Worm (Caenorhabditis elegans) whole organism, mixed stage, embryonic: ENCODE results near the gene ent-1.

Source experiments
- M03D4.4 ChIP-seq: sonication (generic microtip); optimal IDR thresholded peaks from 2 replicates; lab custom pipeline; 2017; ENCODE audit warnings: mild to moderate bottlenecking, missing genetic modification characterization, missing compliant biosample characterization
- bed-3 ChIP-seq: fragments of 200-800 bp; sonication (Bioruptor generic); optimal IDR thresholded peaks from 3 replicates; lab custom pipeline; 2018; ENCODE audit warnings: mild to moderate bottlenecking, missing genetic modification characterization, moderate library complexity, missing compliant biosample characterization
- blmp-1 ChIP-seq: fragments of 150-350 bp; optimal IDR thresholded peaks from 2 replicates; lab custom pipeline; 2014; ENCODE audit warnings: missing biosample characterization, missing genetic modification characterization
- ceh-39 ChIP-seq: fragments of 150-350 bp; optimal IDR thresholded peaks from 2 replicates; lab custom pipeline; 2014; ENCODE audit warnings: missing biosample characterization, missing genetic modification characterization
- ceh-43 ChIP-seq: fragments of 200-800 bp; sonication (Bioruptor generic); optimal IDR thresholded peaks from 2 replicates; lab custom pipeline; 2018; ENCODE audit warnings: mild to moderate bottlenecking, missing genetic modification characterization, moderate library complexity, missing compliant biosample characterization
- ceh-83 ChIP-seq: fragments of 200-800 bp; sonication (Bioruptor generic); optimal IDR thresholded peaks from 2 replicates; lab custom pipeline; 2018; ENCODE audit warnings: mild to moderate bottlenecking, missing genetic modification characterization, missing compliant biosample characterization
- drap-1 ChIP-seq: fragments of 200-800 bp; sonication (Bioruptor generic); optimal IDR thresholded peaks from 3 replicates; lab custom pipeline; 2018; ENCODE audit warnings: mild to moderate bottlenecking, missing genetic modification characterization, missing compliant biosample characterization
- elt-1 ChIP-seq: sonication (generic microtip); optimal IDR thresholded peaks from 2 replicates; lab custom pipeline; 2017; ENCODE audit warnings: missing genetic modification characterization, mild to moderate bottlenecking, missing compliant biosample characterization, antibody characterized with exemption, moderate library complexity, borderline replicate concordance; ENCODE audit not compliant: insufficient read depth
- flh-1 ChIP-seq: fragments of 200-800 bp; sonication (Bioruptor generic); optimal IDR thresholded peaks from 2 replicates; lab custom pipeline; 2018; ENCODE audit warnings: mild to moderate bottlenecking, missing genetic modification characterization, moderate library complexity, missing compliant biosample characterization
- ham-2 ChIP-seq: fragments of 200-800 bp; sonication (Bioruptor generic); optimal IDR thresholded peaks from 2 replicates; lab custom pipeline; 2018; ENCODE audit warnings: mild to moderate bottlenecking, missing genetic modification characterization, missing compliant biosample characterization
- hlh-1 ChIP-seq: fragments of 150-350 bp; optimal IDR thresholded peaks from 2 replicates; lab custom pipeline; 2014; ENCODE audit warnings: missing biosample characterization, missing genetic modification reagents, missing genetic modification characterization
- lin-32 ChIP-seq: fragments of 200-800 bp; sonication (Bioruptor generic); optimal IDR thresholded peaks from 2 replicates; lab custom pipeline; 2018; ENCODE audit warnings: mild to moderate bottlenecking, missing genetic modification characterization, missing compliant biosample characterization
- lsy-2 ChIP-seq: fragments of 150-350 bp; optimal IDR thresholded peaks from 2 replicates; lab custom pipeline; 2014; ENCODE audit warnings: missing biosample characterization, missing genetic modification characterization
- mab-5 ChIP-seq: fragments of 150-350 bp; optimal IDR thresholded peaks from 2 replicates; lab custom pipeline; 2014; ENCODE audit warnings: missing biosample characterization, missing genetic modification characterization
- mep-1 ChIP-seq: fragments of 150-350 bp; optimal IDR thresholded peaks from 2 replicates; lab custom pipeline; 2017; ENCODE audit warnings: missing biosample characterization, missing genetic modification reagents, missing genetic modification characterization, inconsistent platforms
- mls-2 ChIP-seq: sonication (generic microtip); optimal IDR thresholded peaks from 2 replicates; lab custom pipeline; 2016; ENCODE audit warnings: mild to moderate bottlenecking, missing genetic modification characterization, moderate library complexity, missing compliant biosample characterization
- nhr-12 ChIP-seq: fragments of 150-350 bp; optimal IDR thresholded peaks from 2 replicates; lab custom pipeline; 2014; ENCODE audit warnings: missing biosample characterization, missing genetic modification characterization
- nhr-2 ChIP-seq: fragments of 150-350 bp; optimal IDR thresholded peaks from 2 replicates; lab custom pipeline; 2014; ENCODE audit warnings: missing biosample characterization, missing genetic modification characterization
- nhr-237 ChIP-seq: fragments of 150-350 bp; optimal IDR thresholded peaks from 2 replicates; lab custom pipeline; 2014; ENCODE audit warnings: missing biosample characterization, missing genetic modification characterization
- nhr-76 ChIP-seq: sonication (generic microtip); optimal IDR thresholded peaks from 2 replicates; lab custom pipeline; 2017; ENCODE audit warnings: missing biosample characterization, missing genetic modification characterization
- pha-4 ChIP-seq: fragments of 150-350 bp; optimal IDR thresholded peaks from 2 replicates; lab custom pipeline; 2018; ENCODE audit warnings: missing biosample characterization, missing genetic modification reagents, missing genetic modification characterization
- sem-2 ChIP-seq: fragments of 200-800 bp; sonication (Bioruptor generic); optimal IDR thresholded peaks from 2 replicates; lab custom pipeline; 2018; ENCODE audit warnings: mild to moderate bottlenecking, missing genetic modification characterization, missing compliant biosample characterization
- snpc-4 ChIP-seq: fragments of 150-350 bp; optimal IDR thresholded peaks from 2 replicates; lab custom pipeline; 2014; ENCODE audit warnings: missing biosample characterization, missing genetic modification characterization
- tbx-8 ChIP-seq: fragments of 200-800 bp; sonication (Bioruptor generic); optimal IDR thresholded peaks from 2 replicates; lab custom pipeline; 2018; ENCODE audit warnings: mild to moderate bottlenecking, missing genetic modification characterization, moderate library complexity, missing compliant biosample characterization
- unc-120 ChIP-seq: sonication (generic microtip); optimal IDR thresholded peaks from 2 replicates; lab custom pipeline; 2017; ENCODE audit warnings: missing genetic modification characterization, missing compliant biosample characterization; ENCODE audit not compliant: poor library complexity, severe bottlenecking
- unc-39 ChIP-seq: fragments of 150-350 bp; optimal IDR thresholded peaks from 2 replicates; lab custom pipeline; 2014; ENCODE audit warnings: missing biosample characterization, missing genetic modification characterization
- ztf-11 ChIP-seq: fragments of 150-350 bp; optimal IDR thresholded peaks from 2 replicates; lab custom pipeline; 2014; ENCODE audit warnings: missing biosample characterization, missing genetic modification characterization

Gene ent-1

DNA sequence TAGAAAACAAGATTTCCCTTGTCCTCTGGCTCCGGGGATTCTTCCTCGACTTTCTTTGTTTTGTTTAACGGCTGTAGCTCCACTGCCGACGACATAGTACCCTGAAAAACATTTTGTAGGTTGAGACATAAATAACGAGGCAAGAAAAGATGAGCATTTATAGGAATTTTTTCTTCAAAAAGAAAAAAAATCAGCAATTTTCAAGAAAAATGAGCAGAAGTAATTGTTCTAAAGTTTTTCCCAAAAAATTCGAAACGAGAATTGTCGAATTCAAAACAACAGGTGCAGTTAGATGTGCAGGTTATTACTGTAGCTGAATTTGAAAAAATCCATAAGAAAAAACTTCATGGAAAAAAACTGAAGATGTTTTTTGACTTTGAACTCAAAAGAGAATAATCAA, at the start of gene ent-1:
Gene ent-1, minus strand, starts transcription at position 101 of the 400 bp plus-strand sequence.
- TF ChIP-seq nhr-76 (tag; lab: Kevin White, UChicago) = no peak
- TF ChIP-seq nhr-2 (tag; lab: Kevin White, UChicago) = no peak
- TF ChIP-seq ham-2 (GFP tag; lab: Kevin White, UChicago) = no peak
- TF ChIP-seq drap-1 (GFP tag; lab: Kevin White, UChicago) = no peak
- TF ChIP-seq sem-2 (GFP tag; lab: Kevin White, UChicago) = no peak
- no peak for TF ChIP-seq unc-39 (tag; lab: Kevin White, UChicago)
- no peak for TF ChIP-seq blmp-1 (tag; lab: Kevin White, UChicago)
- no peak for TF ChIP-seq snpc-4 (tag; lab: Kevin White, UChicago)
- TF ChIP-seq, all 35 proteins: peak for 0

DNA sequence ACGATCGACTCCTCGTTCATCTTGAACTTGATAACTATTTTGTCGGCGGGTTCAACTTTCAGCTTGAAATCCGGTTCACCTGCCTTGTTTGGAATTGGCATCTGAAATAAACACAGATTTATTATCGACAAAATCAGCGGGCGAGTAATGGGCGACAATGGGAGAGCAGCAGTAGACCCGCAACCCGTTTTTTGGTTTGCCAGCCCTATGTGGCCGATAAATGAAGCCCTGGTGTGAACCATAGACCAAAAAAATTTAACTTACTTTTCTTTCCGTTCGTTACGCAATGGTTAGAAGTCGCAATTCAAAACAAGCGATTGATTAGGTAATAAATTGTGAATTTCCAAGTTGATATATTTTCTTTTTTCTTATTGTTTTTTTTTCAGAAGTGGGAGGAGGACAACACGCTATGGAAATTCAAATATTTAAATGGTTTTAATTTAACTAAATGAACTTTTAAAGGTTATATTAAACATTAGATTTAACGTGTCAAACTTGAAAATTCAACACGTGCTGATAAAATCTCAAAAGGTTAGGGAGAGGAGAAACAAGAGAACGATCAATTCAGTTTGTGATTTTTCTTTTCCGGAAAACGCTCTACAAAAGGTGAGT, 48.5 kb upstream of the ent-1 start, which contains the start of the genes T22B3.3 and alg-3:
Gene T22B3.3, minus strand, starts transcription at position 101 of the 612 bp plus-strand sequence.
Gene alg-3, plus strand, starts transcription at position 562 of the 612 bp plus-strand sequence.
- TF ChIP-seq mab-5 = no peak
- TF ChIP-seq elt-1 (tag; lab: Kevin White, UChicago) = no peak
- no peak for TF ChIP-seq unc-120 (tag; lab: Kevin White, UChicago)
- TF ChIP-seq tbx-8 (GFP tag; lab: Kevin White, UChicago) = no peak
- TF ChIP-seq nhr-237 (tag; lab: Kevin White, UChicago) = no peak
- no peak for TF ChIP-seq nhr-76 (tag; lab: Kevin White, UChicago)
- no peak for TF ChIP-seq nhr-12 (tag; lab: Kevin White, UChicago)
- TF ChIP-seq pha-4 (tag; lab: Kevin White, UChicago) = no peak
- no peak for TF ChIP-seq ceh-39 (tag; lab: Kevin White, UChicago)
- TF ChIP-seq M03D4.4 (tag; lab: Kevin White, UChicago) = no peak

DNA sequence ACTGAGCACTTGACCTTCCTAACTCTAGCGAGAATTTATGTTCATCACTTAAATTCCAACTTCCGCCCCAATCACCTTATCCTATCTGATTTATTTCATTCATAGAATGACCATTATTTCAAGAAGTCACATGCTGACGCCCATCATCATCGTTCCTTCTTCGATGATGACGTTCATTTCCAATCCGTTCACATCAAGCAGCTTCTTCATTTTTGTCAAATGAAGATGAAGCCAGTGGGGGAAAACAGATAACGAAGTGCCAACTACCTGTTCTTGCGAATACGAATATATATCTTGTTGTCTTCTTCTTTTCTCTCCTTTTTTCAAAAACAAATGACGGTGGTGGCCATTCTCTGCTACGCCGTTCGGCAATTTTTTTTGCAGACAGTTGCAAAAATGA, 46.6 kb upstream of the ent-1 start:
- TF ChIP-seq ztf-11 (tag; lab: Kevin White, UChicago) = no peak
- TF ChIP-seq lin-32 (GFP tag; lab: Kevin White, UChicago) = no peak
- TF ChIP-seq ceh-39 (tag; lab: Kevin White, UChicago) = no peak
- no peak for TF ChIP-seq nhr-76 (tag; lab: Kevin White, UChicago)
- no peak for TF ChIP-seq ceh-43
- TF ChIP-seq lsy-2 (tag; lab: Kevin White, UChicago) = no peak
- no peak for TF ChIP-seq tbx-8 (GFP tag; lab: Kevin White, UChicago)
- TF ChIP-seq mep-1 (tag; lab: Kevin White, UChicago) = no peak
- no peak for TF ChIP-seq hlh-1 (tag; lab: Kevin White, UChicago)

DNA sequence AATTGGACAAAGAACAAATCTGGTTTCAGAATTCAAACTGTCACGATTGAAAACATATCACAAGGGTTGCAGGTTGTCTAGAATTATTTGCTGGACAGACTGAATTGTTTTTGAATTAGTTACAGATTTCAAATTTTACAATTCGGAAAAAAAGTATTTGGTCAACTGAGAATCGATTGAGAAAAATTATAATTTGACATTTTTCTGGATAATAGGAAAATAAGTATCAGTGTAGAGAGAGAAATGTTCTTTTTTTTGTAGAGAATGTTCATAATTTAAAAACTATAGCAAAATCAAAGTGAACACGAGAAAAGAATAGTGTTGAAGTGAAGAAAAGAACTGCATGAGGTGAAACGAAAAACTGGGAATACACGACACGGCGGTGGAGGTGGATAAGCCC, 45.5 kb upstream of the ent-1 start, which contains the start of gene dpy-20:
Gene dpy-20, minus strand, starts transcription at position 101 of the 400 bp plus-strand sequence.
- TF ChIP-seq elt-1 (tag; lab: Kevin White, UChicago) (no peak), nhr-2 (tag; lab: Kevin White, UChicago) (no peak), flh-1 (no peak), mls-2 (tag; lab: Kevin White, UChicago) (no peak), ham-2 (GFP tag; lab: Kevin White, UChicago) (no peak), nhr-237 (tag; lab: Kevin White, UChicago) (no peak), bed-3 (no peak)
- TF ChIP-seq, all 35 proteins: peak for 0

DNA sequence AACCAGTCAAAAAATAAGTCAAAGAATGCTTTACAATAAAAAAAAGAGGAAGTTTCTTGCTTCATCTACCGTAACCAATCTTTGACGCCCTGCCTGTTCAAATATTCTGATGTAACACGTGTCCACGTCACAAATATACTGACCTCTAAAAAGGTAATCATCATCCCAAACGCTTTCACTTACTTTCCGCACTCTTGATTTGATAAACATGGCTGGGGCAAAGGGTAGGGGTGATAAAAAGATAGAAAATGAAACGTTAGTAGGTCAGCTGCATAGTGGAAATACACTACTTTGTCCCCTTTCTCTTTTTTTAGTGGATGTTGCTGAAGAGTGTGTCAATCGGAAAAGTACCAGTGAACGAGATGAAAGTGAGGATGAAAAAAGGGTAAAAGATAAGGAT, 44.8 kb upstream of the ent-1 start:
- TF ChIP-seq blmp-1 (tag; lab: Kevin White, UChicago) (peak; percentile 83), unc-120 (tag; lab: Kevin White, UChicago) (no peak)

DNA sequence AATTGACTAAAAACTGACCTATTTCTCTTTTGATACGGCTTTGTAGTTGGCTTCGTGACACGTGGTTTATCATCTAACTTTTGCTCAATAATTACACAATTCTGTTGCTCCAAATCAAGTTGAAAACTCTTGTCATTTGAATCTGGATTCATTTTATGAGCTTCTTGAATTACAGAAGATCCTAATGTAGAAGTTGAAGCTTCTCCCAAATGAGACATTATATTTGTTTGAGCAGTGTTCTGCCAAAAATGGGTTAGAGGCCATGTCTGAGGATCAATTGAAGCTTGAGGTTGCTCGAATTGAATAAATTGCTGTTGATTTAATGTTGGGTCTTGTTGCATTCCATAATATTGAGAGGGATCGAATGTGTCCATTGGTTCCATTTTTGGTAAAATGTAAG, 42.2 kb upstream of the ent-1 start:
- TF ChIP-seq blmp-1 (tag; lab: Kevin White, UChicago) = peak; percentile 18
- no peak for TF ChIP-seq ceh-83
- TF ChIP-seq, all 35 proteins: peak for 1
